Fruit fly (Drosophila melanogaster): ENCODE data around the gene CG10602.

dm6 chr2L:18875213-18875612 is 16.2 kb upstream of the CG10602 start:
- TF ChIP-seq Dll (optimal IDR thresholded peaks at IDR 0.05) (peak; percentile 22), EcR (GFP tag; optimal IDR thresholded peaks at IDR 0.05) (no peak)

Data from whole organism.